Fruit fly (Drosophila melanogaster): ENCODE results near the gene CG14238.

The CG14238 gene

DNA sequence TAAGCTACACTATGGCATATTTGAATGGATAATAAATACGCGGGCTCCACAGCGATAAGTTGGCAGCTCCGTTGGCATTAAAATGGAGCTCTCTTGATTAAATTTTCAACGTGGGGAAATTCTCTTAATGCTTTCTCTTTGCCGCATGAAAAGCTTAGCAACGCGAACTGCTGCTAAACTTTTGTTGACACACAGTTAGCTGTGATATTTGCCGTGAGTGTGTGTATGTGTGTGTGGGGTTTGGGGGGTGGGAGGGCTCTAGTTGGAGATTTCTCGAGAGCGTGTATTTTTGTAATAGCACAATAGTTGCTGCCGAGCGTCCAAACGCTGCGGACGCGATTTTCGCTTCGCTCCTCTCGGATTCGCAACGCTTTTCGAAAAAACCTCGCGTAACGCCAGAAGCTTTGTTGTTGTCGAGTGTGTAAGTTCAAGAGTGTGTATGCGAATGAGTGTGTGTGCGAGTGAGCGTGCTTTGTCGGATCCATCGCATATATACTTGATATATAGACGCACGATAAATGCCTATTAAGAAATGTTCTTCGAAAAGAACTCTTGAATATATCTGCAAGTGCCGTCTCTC, 3.3 kb downstream of the CG14238 start, which contains the start of gene CG5455 (continued):
- TF ChIP-seq CG11723 (GFP tag; optimal IDR thresholded peaks at IDR 0.05) (no peak), CG17359 (tag; optimal IDR thresholded peaks at IDR 0.05) (no peak), NC2α (GFP tag; optimal IDR thresholded peaks at IDR 0.05) (no peak), dmrt99B (tag; optimal IDR thresholded peaks at IDR 0.05) (no peak), sr (GFP tag; IDR thresholded peaks at IDR 0.05) (peak; percentile 66; the same call in 2 of the 3 replicates), CG12219 (GFP tag; optimal IDR thresholded peaks at IDR 0.05) (peak; percentile 38), scrt (GFP tag; optimal IDR thresholded peaks at IDR 0.05) (peak; percentile 65), chm (GFP tag; IDR thresholded peaks at IDR 0.05) (no peak; the same call in 1 of the 2 replicates), CG11093 (GFP tag; IDR thresholded peaks at IDR 0.05) (no peak), Neu2 (GFP tag; optimal IDR thresholded peaks at IDR 0.05; ENCODE audit: borderline replicate concordance) (no peak), CG7928 (GFP tag; optimal IDR thresholded peaks at IDR 0.05) (no peak), CG13775 (GFP tag; optimal IDR thresholded peaks at IDR 0.05) (no peak), CG13894 (tag; optimal IDR thresholded peaks at IDR 0.05) (peak; percentile 89), chif (GFP tag; optimal IDR thresholded peaks at IDR 0.05) (no peak), CG6272 (GFP tag; IDR thresholded peaks at IDR 0.05) (0 out of 2 replicates have a peak, but pooled peaks have one; percentile 13), Six4 (GFP tag; optimal IDR thresholded peaks at IDR 0.05) (no peak), Poxn (GFP tag; IDR thresholded peaks at IDR 0.05) (no peak), CG3407 (GFP tag; optimal IDR thresholded peaks at IDR 0.05) (no peak), Opbp (GFP tag; IDR thresholded peaks at IDR 0.05; ENCODE audit: partially characterized antibody) (peak; percentile 62; the same call in 1 of the 3 replicates), nmo (GFP tag; optimal IDR thresholded peaks at IDR 0.05) (no peak), lola (GFP tag; optimal IDR thresholded peaks at IDR 0.05) (no peak), CG32532 (GFP tag; IDR thresholded peaks at IDR 0.05) (peak; percentile 69), zen (tag; optimal IDR thresholded peaks at IDR 0.05) (no peak), gem (tag; optimal IDR thresholded peaks at IDR 0.05) (no peak), zen2 (GFP tag; IDR thresholded peaks at IDR 0.05; ENCODE audit: partially characterized antibody) (peak; percentile 57; the same call in 1 of the 3 replicates), CG15011 (GFP tag; optimal IDR thresholded peaks at IDR 0.05) (no peak), Fer2 (tag; optimal IDR thresholded peaks at IDR 0.05) (no peak), pros (GFP tag; optimal IDR thresholded peaks at IDR 0.05) (no peak), CG10147 (GFP tag; optimal IDR thresholded peaks at IDR 0.05) (peak; percentile 61), amos (GFP tag; IDR thresholded peaks at IDR 0.05; ENCODE audit: partially characterized antibody) (peak; percentile 49; the same call in 1 of the 2 replicates), CG6683 (GFP tag; optimal IDR thresholded peaks at IDR 0.05) (peak; percentile 13), nom (GFP tag; optimal IDR thresholded peaks at IDR 0.05) (peak; percentile 72), az2 (GFP tag; optimal IDR thresholded peaks at IDR 0.05) (no peak), esg (GFP tag; conservative IDR thresholded peaks at IDR 0.05) (no peak), Mrtf (GFP tag; IDR thresholded peaks at IDR 0.05) (peak; percentile 39; the same call in 1 of the 3 replicates), CG1832 (GFP tag; optimal IDR thresholded peaks at IDR 0.05) (no peak), Hmr (GFP tag; optimal IDR thresholded peaks at IDR 0.05) (peak; percentile 78), CG8388 (GFP tag; optimal IDR thresholded peaks at IDR 0.05) (no peak), danr (GFP tag; IDR thresholded peaks at IDR 0.05) (no peak), Nf-YA (GFP tag; IDR thresholded peaks at IDR 0.05) (peak; percentile 23; the same call in 1 of the 2 replicates), NC2β (GFP tag; optimal IDR thresholded peaks at IDR 0.05) (no peak), gro (GFP tag; optimal IDR thresholded peaks at IDR 0.05) (peak; percentile 69), nerfin-1 (tag; optimal IDR thresholded peaks at IDR 0.05) (no peak), sna (GFP tag; IDR thresholded peaks at IDR 0.05; ENCODE audit: partially characterized antibody) (no peak), CG12071 (GFP tag; optimal IDR thresholded peaks at IDR 0.05) (peak; percentile 85), rib (GFP tag; IDR thresholded peaks at IDR 0.05) (peak; percentile 83; the same call in 1 of the 2 replicates), lmd (GFP tag; IDR thresholded peaks at IDR 0.05) (no peak; the same call in 1 of the 2 replicates), crp (GFP tag; optimal IDR thresholded peaks at IDR 0.05) (peak in 1 of 2 experiments; percentile 76)

Measured in whole organism, embryonic.